Worm (Caenorhabditis elegans) whole organism, L3 larva: ENCODE data around the gene catp-7.

Experiments used
- R02D3.7 ChIP-seq: fragments of 150-350 bp; optimal IDR thresholded peaks from 2 replicates; lab custom pipeline; 2014; ENCODE audit warnings: missing biosample characterization, missing genetic modification characterization
- ZK546.5 ChIP-seq: sonication (generic microtip); optimal IDR thresholded peaks from 2 replicates; lab custom pipeline; 2017; ENCODE audit warnings: missing biosample characterization, missing genetic modification characterization
- aly-2 ChIP-seq: fragments of 150-350 bp; optimal IDR thresholded peaks from 2 replicates; lab custom pipeline; 2014; ENCODE audit warnings: missing biosample characterization, missing genetic modification characterization
- ama-1 ChIP-seq: fragments of 150-350 bp; optimal IDR thresholded peaks from 2 replicates; lab custom pipeline; 2018
- ceh-28 ChIP-seq: fragments of 150-350 bp; optimal IDR thresholded peaks from 2 replicates; lab custom pipeline; 2014; ENCODE audit warnings: missing biosample characterization, missing genetic modification reagents, missing genetic modification characterization
- ceh-9 ChIP-seq: sonication (generic microtip); optimal IDR thresholded peaks from 2 replicates; lab custom pipeline; 2018; ENCODE audit warnings: missing biosample characterization, missing genetic modification characterization
- daf-12 ChIP-seq: fragments of 150-350 bp; optimal IDR thresholded peaks from 2 replicates; lab custom pipeline; 2014; ENCODE audit warnings: missing biosample characterization, missing genetic modification reagents, missing genetic modification characterization
- egl-5 ChIP-seq: fragments of 150-350 bp; optimal IDR thresholded peaks from 2 replicates; lab custom pipeline; 2017; ENCODE audit warnings: missing biosample characterization, missing genetic modification reagents, missing genetic modification characterization, inconsistent platforms
- elt-2 ChIP-seq: sonication (generic microtip); optimal IDR thresholded peaks from 2 replicates; lab custom pipeline; 2016; ENCODE audit warnings: missing genetic modification reagents, mild to moderate bottlenecking, missing genetic modification characterization, missing compliant biosample characterization
- eor-1 ChIP-seq, 2 experiments: fragments of 150-350 bp; optimal IDR thresholded peaks; 2 replicates each; lab custom pipeline; 2014 to 2018; ENCODE audit warnings: missing biosample characterization in 2 of 2, missing genetic modification characterization in 2 of 2
- fkh-2 ChIP-seq: fragments of 150-350 bp; optimal IDR thresholded peaks from 2 replicates; lab custom pipeline; 2014; ENCODE audit warnings: missing biosample characterization, missing genetic modification reagents, missing genetic modification characterization
- hmg-11 ChIP-seq: sonication (generic microtip); optimal IDR thresholded peaks from 2 replicates; lab custom pipeline; 2016; ENCODE audit warnings: missing genetic modification characterization, missing compliant biosample characterization
- jun-1 ChIP-seq: fragments of 150-350 bp; optimal IDR thresholded peaks from 2 replicates; lab custom pipeline; 2014; ENCODE audit warnings: missing biosample characterization, missing genetic modification reagents, missing genetic modification characterization
- lin-15B ChIP-seq: fragments of 150-350 bp; optimal IDR thresholded peaks from 2 replicates; lab custom pipeline; 2014; ENCODE audit warnings: missing biosample characterization, missing genetic modification characterization
- lsy-12 ChIP-seq: sonication (generic microtip); optimal IDR thresholded peaks from 2 replicates; lab custom pipeline; 2016; ENCODE audit warnings: mild to moderate bottlenecking, missing genetic modification characterization, missing compliant biosample characterization
- mml-1 ChIP-seq: fragments of 150-350 bp; sonication (generic microtip); optimal IDR thresholded peaks from 3 replicates; lab custom pipeline; 2014; ENCODE audit warnings: missing biosample characterization, missing genetic modification characterization
- nfya-1 ChIP-seq: sonication (generic microtip); optimal IDR thresholded peaks from 2 replicates; lab custom pipeline; 2017; ENCODE audit warnings: missing genetic modification characterization, mild to moderate bottlenecking, missing compliant biosample characterization, antibody characterized with exemption, moderate library complexity; ENCODE audit not compliant: insufficient read depth
- nhr-11 ChIP-seq: fragments of 150-350 bp; optimal IDR thresholded peaks from 2 replicates; lab custom pipeline; 2014; ENCODE audit warnings: missing biosample characterization, missing genetic modification characterization
- nhr-12 ChIP-seq: fragments of 150-350 bp; optimal IDR thresholded peaks from 2 replicates; lab custom pipeline; 2014; ENCODE audit warnings: missing biosample characterization, missing genetic modification characterization
- nhr-237 ChIP-seq: fragments of 150-350 bp; optimal IDR thresholded peaks from 2 replicates; lab custom pipeline; 2014; ENCODE audit warnings: missing biosample characterization, missing genetic modification characterization
- nhr-25 ChIP-seq: sonication (generic microtip); optimal IDR thresholded peaks from 2 replicates; lab custom pipeline; 2017; ENCODE audit warnings: missing biosample characterization, missing genetic modification characterization
- nhr-43 ChIP-seq: sonication (generic microtip); optimal IDR thresholded peaks from 2 replicates; lab custom pipeline; 2016; ENCODE audit warnings: mild to moderate bottlenecking, missing genetic modification characterization, missing compliant biosample characterization; ENCODE audit not compliant: poor library complexity, severe bottlenecking
- nhr-67 ChIP-seq: fragments of 150-350 bp; optimal IDR thresholded peaks from 2 replicates; lab custom pipeline; 2014; ENCODE audit warnings: missing biosample characterization, missing genetic modification characterization
- pha-4 ChIP-seq: fragments of 150-350 bp; optimal IDR thresholded peaks from 2 replicates; lab custom pipeline; 2014; ENCODE audit warnings: missing biosample characterization, missing genetic modification reagents, missing genetic modification characterization
- pqm-1 ChIP-seq: fragments of 150-350 bp; optimal IDR thresholded peaks from 2 replicates; lab custom pipeline; 2017; ENCODE audit warnings: missing biosample characterization, missing genetic modification characterization, inconsistent platforms
- sea-2 ChIP-seq: fragments of 150-350 bp; sonication (generic microtip); optimal IDR thresholded peaks from 4 replicates; lab custom pipeline; 2014; ENCODE audit warnings: missing biosample characterization, missing genetic modification reagents, missing genetic modification characterization
- skn-1 ChIP-seq: fragments of 150-350 bp; optimal IDR thresholded peaks from 2 replicates; lab custom pipeline; 2014; ENCODE audit warnings: missing biosample characterization, missing genetic modification characterization
- tbx-2 ChIP-seq: sonication (generic microtip); optimal IDR thresholded peaks from 2 replicates; lab custom pipeline; 2016; ENCODE audit warnings: mild to moderate bottlenecking, missing genetic modification characterization, missing compliant biosample characterization
- unc-39 ChIP-seq: sonication (generic microtip); optimal IDR thresholded peaks from 4 replicates; lab custom pipeline; 2017; ENCODE audit warnings: missing biosample characterization, missing genetic modification characterization
- zag-1 ChIP-seq: fragments of 150-350 bp; optimal IDR thresholded peaks from 2 replicates; lab custom pipeline; 2014; ENCODE audit warnings: missing biosample characterization, missing genetic modification characterization
- ztf-11 ChIP-seq: fragments of 150-350 bp; optimal IDR thresholded peaks from 2 replicates; lab custom pipeline; 2014; ENCODE audit warnings: missing biosample characterization, missing genetic modification characterization

catp-7 gene

ce11 chrIV:8585076-8586033 is at the start of gene catp-7:
Gene catp-7 (plus strand): TSS chrIV:8585983.
- TF ChIP-seq skn-1 = peak; percentile 67
- TF ChIP-seq R02D3.7 (tag; lab: Kevin White, UChicago) = no peak
- TF ChIP-seq elt-2 (tag; lab: Kevin White, UChicago) = peak; percentile 97
- no peak for TF ChIP-seq ZK546.5 (tag; lab: Kevin White, UChicago)
- TF ChIP-seq mml-1 (tag; lab: Kevin White, UChicago) = no peak
- TF ChIP-seq pqm-1 = peak; percentile 93
- TF ChIP-seq pha-4 (tag; lab: Kevin White, UChicago) = peak; percentile 51
- peak; percentile 49 for TF ChIP-seq jun-1

ce11 chrIV:8538011-8538658 is 47.6 kb upstream of the catp-7 start:
- no peak for TF ChIP-seq aly-2 (tag; lab: Kevin White, UChicago)
- TF ChIP-seq egl-5 = no peak
- no peak for TF ChIP-seq nhr-25 (tag; lab: Kevin White, UChicago)
- no peak for TF ChIP-seq eor-1 (tag; optimal IDR thresholded peaks at IDR 0.05; lab: Kevin White, UChicago)
- peak; percentile 59 for TF ChIP-seq lsy-12 (tag; lab: Kevin White, UChicago)
- no peak for TF ChIP-seq ztf-11
- peak; percentile 29 for TF ChIP-seq pha-4 (tag; lab: Kevin White, UChicago)
- peak; percentile 9 for TF ChIP-seq pqm-1
- TF ChIP-seq skn-1 = no peak
- peak; percentile 11 for TF ChIP-seq elt-2 (tag; lab: Kevin White, UChicago)
- no peak for TF ChIP-seq lin-15B
- TF ChIP-seq unc-39 = no peak
- TF ChIP-seq, all 47 proteins: peak for 4

ce11 chrIV:8538659-8539173 is 47.1 kb upstream of the catp-7 start, which contains the start of gene hyl-1:
Gene hyl-1 (plus strand): TSS chrIV:8539123.
- no peak for TF ChIP-seq daf-12 (tag; lab: Kevin White, UChicago)
- TF ChIP-seq nhr-11 = no peak
- no peak for TF ChIP-seq nhr-25 (tag; lab: Kevin White, UChicago)
- no peak for TF ChIP-seq ama-1 (lab: Kevin White, UChicago)
- TF ChIP-seq nhr-237 (tag; lab: Kevin White, UChicago) = no peak
- TF ChIP-seq tbx-2 = no peak
- no peak for TF ChIP-seq lin-15B
- TF ChIP-seq elt-2 (tag; lab: Kevin White, UChicago) = no peak
- no peak for TF ChIP-seq pha-4 (tag; lab: Kevin White, UChicago)
- no peak for TF ChIP-seq zag-1 (tag; lab: Kevin White, UChicago)
- TF ChIP-seq fkh-2 = no peak
- TF ChIP-seq nhr-43 (tag; lab: Kevin White, UChicago) = no peak
- no peak for TF ChIP-seq ceh-9
- no peak for TF ChIP-seq aly-2 (tag; lab: Kevin White, UChicago)

- TF ChIP-seq elt-2 (tag; lab: Kevin White, UChicago) (peak; percentile 65), pqm-1 (peak; percentile 72), egl-5 (no peak), jun-1 (peak; percentile 8)
Measured at ce11 chrIV:8539645-8540044, 46.1 kb upstream of the catp-7 start.

- TF ChIP-seq aly-2 (tag; lab: Kevin White, UChicago) = no peak
- peak; percentile 62 for TF ChIP-seq pqm-1
- TF ChIP-seq nhr-43 (tag; lab: Kevin White, UChicago) = peak; percentile 6
- TF ChIP-seq nhr-25 (tag; lab: Kevin White, UChicago) = no peak
- peak; percentile 6 for TF ChIP-seq nfya-1
- no peak for TF ChIP-seq nhr-12
- peak; percentile 69 for TF ChIP-seq pha-4 (tag; lab: Kevin White, UChicago)
- TF ChIP-seq sea-2 (GFP tag; lab: Kevin White, UChicago) = no peak
- peak; percentile 29 for TF ChIP-seq hmg-11 (tag; lab: Kevin White, UChicago)
- no peak for TF ChIP-seq ceh-28 (tag; lab: Kevin White, UChicago)
- no peak for TF ChIP-seq nhr-67
- TF ChIP-seq elt-2 (tag; lab: Kevin White, UChicago) = peak; percentile 78
- TF ChIP-seq, all 47 proteins: peak for 6
Measured at ce11 chrIV:8540268-8540667, 45.5 kb upstream of the catp-7 start.
